Worm (Caenorhabditis elegans): Measurements from ENCODE around the gene sri-63.
A peak's percentile ranks its signal among the peaks of the same experiment; 100 is the strongest.

The sri-63 gene

ce11 chrII:3244758-3245157 is 42.4 kb upstream of the sri-63 start (continued):
- TF ChIP-seq madf-9 (GFP tag; conservative IDR thresholded peaks at IDR 0.05), result no peak
- TF ChIP-seq dve-1 (tag; optimal IDR thresholded peaks at IDR 0.05; ENCODE audit: insufficient read depth), result peak; percentile 75
- TF ChIP-seq mes-2 (tag; optimal IDR thresholded peaks at IDR 0.05; ENCODE audit: poor library complexity, severe bottlenecking), result no peak
- TF ChIP-seq dmd-6 (GFP tag; IDR thresholded peaks at IDR 0.05), result peak; percentile 58

ce11 chrII:3245836-3246235 is 41.3 kb upstream of the sri-63 start, which contains the start of gene C17F4.7:
Gene C17F4.7, minus strand, starts transcription at chrII:3246015.
- TF ChIP-seq mes-2 (tag; optimal IDR thresholded peaks at IDR 0.05; ENCODE audit: poor library complexity, severe bottlenecking) (peak; percentile 14), nhr-77 (tag; optimal IDR thresholded peaks at IDR 0.05) (peak; percentile 65), pqm-1 (tag; optimal IDR thresholded peaks at IDR 0.05) (peak; percentile 84), nhr-48 (tag; optimal IDR thresholded peaks at IDR 0.05) (peak; percentile 37), daf-16 (GFP tag; optimal IDR thresholded peaks at IDR 0.05) (no peak), daf-16 (tag; optimal IDR thresholded peaks at IDR 0.05) (peak; percentile 77), dve-1 (tag; optimal IDR thresholded peaks at IDR 0.05; ENCODE audit: insufficient read depth) (peak; percentile 87), ztf-11 (tag; optimal IDR thresholded peaks at IDR 0.05) (no peak), ZK337.2 (GFP tag; IDR thresholded peaks at IDR 0.05) (no peak), daf-8 (GFP tag; IDR thresholded peaks at IDR 0.05) (no peak), dmd-6 (GFP tag; IDR thresholded peaks at IDR 0.05) (peak; percentile 92), unc-62 (GFP tag; optimal IDR thresholded peaks at IDR 0.05 in 1 of 2) (peak in 1 of 2 experiments; percentile 80), unc-62 (tag; optimal IDR thresholded peaks at IDR 0.05) (no peak), nhr-28 (tag; optimal IDR thresholded peaks at IDR 0.05) (peak; percentile 95), zip-11 (GFP tag; IDR thresholded peaks at IDR 0.05) (no peak), nhr-102 (tag; optimal IDR thresholded peaks at IDR 0.05) (peak; percentile 41), F26F4.8 (GFP tag; conservative IDR thresholded peaks at IDR 0.05) (no peak), tra-1 (GFP tag; IDR thresholded peaks at IDR 0.05) (peak; percentile 66; the same call in 1 of the 2 replicates), mxl-3 (GFP tag; optimal IDR thresholded peaks at IDR 0.05) (peak; percentile 62), hlh-11 (tag; optimal IDR thresholded peaks at IDR 0.05) (peak; percentile 84), php-3 (GFP tag; IDR thresholded peaks at IDR 0.05) (peak; percentile 96), jun-1 (tag; optimal IDR thresholded peaks at IDR 0.05) (peak; percentile 12), R02D3.7 (tag; optimal IDR thresholded peaks at IDR 0.05) (no peak), lin-38 (GFP tag; IDR thresholded peaks at IDR 0.05) (0 out of 2 replicates have a peak, but pooled peaks have one; percentile 12), madf-5 (GFP tag; IDR thresholded peaks at IDR 0.05) (no peak), madf-9 (GFP tag; conservative IDR thresholded peaks at IDR 0.05) (no peak), lin-1 (GFP tag; IDR thresholded peaks at IDR 0.05) (peak; percentile 77; the same call in 1 of the 2 replicates), hlh-30 (tag; optimal IDR thresholded peaks at IDR 0.05; ENCODE audit: insufficient read depth) (peak; percentile 2), nhr-237 (tag; optimal IDR thresholded peaks at IDR 0.05) (no peak), aha-1 (tag) (peak; percentile 62)

- TF ChIP-seq dmd-8 (GFP tag; IDR thresholded peaks at IDR 0.05) (no peak), set-16 (GFP tag; IDR thresholded peaks at IDR 0.05) (peak; percentile 58; the same call in 1 of the 2 replicates)
Observed at ce11 chrII:3247556-3247955, 39.6 kb upstream of the sri-63 start.

ce11 chrII:3248043-3248718 is 39.0 kb upstream of the sri-63 start, which contains the start of the genes fbxc-50 and C17F4.2:
Gene fbxc-50, minus strand, starts transcription at chrII:3248123.
Gene C17F4.2, plus strand, starts transcription at chrII:3248668.
- no peak for TF ChIP-seq unc-62 (GFP tag; optimal IDR thresholded peaks at IDR 0.05 in 1 of 2)
- TF ChIP-seq unc-62 (tag; optimal IDR thresholded peaks at IDR 0.05), result no peak
- no peak for TF ChIP-seq ceh-20 (GFP tag; IDR thresholded peaks at IDR 0.05)
- TF ChIP-seq T20F7.1 (GFP tag; optimal IDR thresholded peaks at IDR 0.05), result no peak
- TF ChIP-seq F37D6.2 (tag; optimal IDR thresholded peaks at IDR 0.05), result no peak
- no peak for TF ChIP-seq F49E8.2 (tag; optimal IDR thresholded peaks at IDR 0.05; ENCODE audit: borderline replicate concordance)
- TF ChIP-seq ceh-44 (GFP tag; IDR thresholded peaks at IDR 0.05), result no peak
- TF ChIP-seq mep-1 (tag; optimal IDR thresholded peaks at IDR 0.05), result no peak
- no peak for TF ChIP-seq lin-38 (GFP tag; IDR thresholded peaks at IDR 0.05)
- no peak for TF ChIP-seq jun-1 (tag; optimal IDR thresholded peaks at IDR 0.05)
- TF ChIP-seq aly-2 (tag; optimal IDR thresholded peaks at IDR 0.05), result no peak
- TF ChIP-seq Y48G9A.11 (GFP tag; IDR thresholded peaks at IDR 0.05), result no peak
- TF ChIP-seq lir-3 (tag; optimal IDR thresholded peaks at IDR 0.05), result no peak
- TF ChIP-seq ZK337.2 (GFP tag; IDR thresholded peaks at IDR 0.05), result no peak
- TF ChIP-seq dmd-8 (GFP tag; IDR thresholded peaks at IDR 0.05), result no peak

Measured in whole organism, L4 larva.